Fruit fly (Drosophila melanogaster): ENCODE results near the gene regucalcin.

Gene regucalcin

DNA sequence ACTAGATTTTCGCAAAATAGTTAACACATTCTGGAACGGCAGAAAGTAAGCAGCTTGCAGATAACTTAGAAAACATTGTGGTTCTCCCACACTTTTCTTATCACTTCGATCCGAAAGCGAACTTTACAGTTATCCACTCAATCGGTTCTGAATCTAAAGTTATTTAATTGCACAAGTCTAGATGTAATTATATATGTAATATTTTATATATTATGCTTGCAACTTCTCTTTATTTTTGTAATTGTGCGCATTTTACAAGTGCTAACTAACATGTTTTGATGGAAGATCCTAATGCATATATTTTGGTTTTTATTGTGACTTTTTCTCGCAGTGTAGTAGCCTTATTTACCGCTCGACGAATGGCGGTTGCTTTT, 7.8 kb upstream of the regucalcin start:
- TF ChIP-seq Mio (GFP tag; optimal IDR thresholded peaks at IDR 0.05) = no peak
- TF ChIP-seq foxo (GFP tag; optimal IDR thresholded peaks at IDR 0.05) = peak in 1 of 2 experiments; percentile 54
- TF ChIP-seq ey (GFP tag; optimal IDR thresholded peaks at IDR 0.05) = no peak
- TF ChIP-seq OdsH (GFP tag; optimal IDR thresholded peaks at IDR 0.05) = peak; percentile 38
- TF ChIP-seq Myc (optimal IDR thresholded peaks at IDR 0.05) = no peak
- TF ChIP-seq br (GFP tag; optimal IDR thresholded peaks at IDR 0.05) = no peak
- TF ChIP-seq HLH106 (tag; optimal IDR thresholded peaks at IDR 0.05) = peak; percentile 47
- TF ChIP-seq Sp1 (GFP tag; optimal IDR thresholded peaks at IDR 0.05) = peak; percentile 62
- TF ChIP-seq psq (GFP tag; optimal IDR thresholded peaks at IDR 0.05) = peak; percentile 54
- no peak for TF ChIP-seq rgr (GFP tag; optimal IDR thresholded peaks at IDR 0.05)
- TF ChIP-seq Abd-B (GFP tag; optimal IDR thresholded peaks at IDR 0.05) = no peak
- TF ChIP-seq dmrt93B (GFP tag; optimal IDR thresholded peaks at IDR 0.05) = peak; percentile 72
- no peak for TF ChIP-seq sv (GFP tag; optimal IDR thresholded peaks at IDR 0.05)
- peak; percentile 7 for TF ChIP-seq fru (GFP tag; optimal IDR thresholded peaks at IDR 0.05)
- no peak for TF ChIP-seq lola (GFP tag; optimal IDR thresholded peaks at IDR 0.05)
- TF ChIP-seq tai (GFP tag; optimal IDR thresholded peaks at IDR 0.05) = no peak

DNA sequence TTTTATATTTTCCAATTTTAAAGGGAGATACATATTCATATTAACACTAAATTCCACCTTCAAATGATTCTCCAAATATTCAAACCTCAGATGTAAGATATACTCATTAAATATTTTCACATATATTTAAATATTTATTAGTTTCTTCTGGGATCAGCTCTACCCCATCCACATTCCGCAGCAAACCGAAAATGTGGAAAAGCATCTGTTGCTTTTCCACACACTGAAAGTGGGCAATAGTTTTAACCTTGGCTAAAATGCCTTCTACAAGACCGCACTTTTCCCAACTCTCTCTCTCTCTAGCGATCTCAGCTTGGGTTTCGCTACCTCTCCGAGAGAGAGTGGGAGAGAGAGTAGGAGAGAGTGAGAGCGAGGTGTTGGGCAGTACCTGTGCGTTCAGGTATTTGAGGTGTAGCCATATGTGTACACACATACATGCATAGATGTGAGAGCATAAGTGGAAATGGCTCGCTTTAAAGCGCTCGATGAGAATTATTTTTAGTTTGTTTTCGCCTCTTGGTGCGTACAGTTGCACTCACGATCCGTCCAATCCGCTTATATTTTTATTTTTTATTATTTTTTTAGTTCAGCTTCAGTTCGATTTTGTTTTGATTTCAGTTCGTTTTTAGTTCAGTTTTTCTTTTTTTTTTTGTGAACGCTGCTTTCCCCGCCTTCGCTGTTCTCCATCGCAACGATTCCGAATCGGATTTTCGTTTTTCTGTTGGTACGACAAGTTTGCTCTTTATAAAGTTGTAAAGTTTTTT, 5.3 kb upstream of the regucalcin start, which contains the start of gene CG1806:
Gene CG1806 (plus strand): TSS at position 499 of the 764 bp plus-strand sequence.
- peak; percentile 27 for TF ChIP-seq brk (GFP tag; optimal IDR thresholded peaks at IDR 0.05)
- TF ChIP-seq CG9705 (GFP tag; optimal IDR thresholded peaks at IDR 0.05) = no peak
- TF ChIP-seq Dif (GFP tag; optimal IDR thresholded peaks at IDR 0.05; ENCODE audit: partially characterized antibody) = peak; percentile 98
- no peak for TF ChIP-seq dmrt93B (GFP tag; optimal IDR thresholded peaks at IDR 0.05)
- peak; percentile 27 for TF ChIP-seq Hr83 (GFP tag; optimal IDR thresholded peaks at IDR 0.05; ENCODE audit: poor library complexity, severe bottlenecking)
- TF ChIP-seq psq (GFP tag; optimal IDR thresholded peaks at IDR 0.05) = no peak
- peak; percentile 9 for TF ChIP-seq Jra (GFP tag; optimal IDR thresholded peaks at IDR 0.05)
- peak; percentile 60 for TF ChIP-seq jim (GFP tag; optimal IDR thresholded peaks at IDR 0.05)
- TF ChIP-seq h (GFP tag; optimal IDR thresholded peaks at IDR 0.05) = peak; percentile 20
- peak; percentile 34 for TF ChIP-seq Hnf4 (GFP tag; optimal IDR thresholded peaks at IDR 0.05)
- TF ChIP-seq Vsx2 (GFP tag; optimal IDR thresholded peaks at IDR 0.05; ENCODE audit: partially characterized antibody) = peak; percentile 95
- TF ChIP-seq rgr (GFP tag; optimal IDR thresholded peaks at IDR 0.05) = no peak
- peak; percentile 58 for TF ChIP-seq Rel (GFP tag; optimal IDR thresholded peaks at IDR 0.05)
- no peak for TF ChIP-seq Rel (tag; optimal IDR thresholded peaks at IDR 0.05)
- TF ChIP-seq Sp1 (GFP tag; optimal IDR thresholded peaks at IDR 0.05) = peak; percentile 23
- peak; percentile 62 for TF ChIP-seq sage (GFP tag; optimal IDR thresholded peaks at IDR 0.05)
- peak; percentile 25 for TF ChIP-seq fru (GFP tag; optimal IDR thresholded peaks at IDR 0.05)
- TF ChIP-seq dl (GFP tag; optimal IDR thresholded peaks at IDR 0.05; ENCODE audit: insufficient read depth in 1 of 2, partially characterized antibody in 2 of 2) = peak; percentile 97 to 98

DNA sequence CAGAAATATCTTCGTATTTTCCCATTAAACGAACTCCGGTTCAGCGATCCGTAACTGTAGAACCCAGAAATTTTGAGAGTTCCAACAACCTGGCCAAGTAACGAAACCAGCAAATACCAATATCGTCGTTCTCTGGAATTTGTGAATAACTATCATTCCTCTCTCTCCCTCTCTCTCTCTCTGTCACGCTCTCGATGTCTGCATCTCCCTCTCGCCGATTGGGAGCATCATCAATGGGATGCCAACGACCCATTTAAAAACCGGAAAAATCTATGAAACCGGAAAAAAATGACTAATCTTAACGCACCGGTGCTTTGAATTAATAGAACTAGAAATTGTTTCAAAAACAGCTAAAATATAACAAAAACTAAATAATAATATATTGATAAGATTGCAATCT, 4.6 kb upstream of the regucalcin start:
- TF ChIP-seq psq (GFP tag; optimal IDR thresholded peaks at IDR 0.05) (no peak), dl (GFP tag; optimal IDR thresholded peaks at IDR 0.05; ENCODE audit: insufficient read depth in 1 of 2, partially characterized antibody in 2 of 2) (peak; percentile 17 to 57), CG9705 (GFP tag; optimal IDR thresholded peaks at IDR 0.05) (no peak), Jra (GFP tag; optimal IDR thresholded peaks at IDR 0.05) (no peak), Hr83 (GFP tag; optimal IDR thresholded peaks at IDR 0.05; ENCODE audit: poor library complexity, severe bottlenecking) (no peak), fru (GFP tag; optimal IDR thresholded peaks at IDR 0.05) (no peak), Dif (GFP tag; optimal IDR thresholded peaks at IDR 0.05; ENCODE audit: partially characterized antibody) (peak; percentile 63), woc (GFP tag; optimal IDR thresholded peaks at IDR 0.05) (no peak), Hnf4 (GFP tag; optimal IDR thresholded peaks at IDR 0.05) (no peak), brk (GFP tag; optimal IDR thresholded peaks at IDR 0.05) (no peak), CrebA (GFP tag; optimal IDR thresholded peaks at IDR 0.05; ENCODE audit: borderline replicate concordance) (no peak), N (GFP tag; optimal IDR thresholded peaks at IDR 0.05) (no peak), Vsx2 (GFP tag; optimal IDR thresholded peaks at IDR 0.05; ENCODE audit: partially characterized antibody) (no peak), HLH106 (tag; optimal IDR thresholded peaks at IDR 0.05) (no peak), rgr (GFP tag; optimal IDR thresholded peaks at IDR 0.05) (no peak), Sp1 (GFP tag; optimal IDR thresholded peaks at IDR 0.05) (no peak), ey (GFP tag; optimal IDR thresholded peaks at IDR 0.05) (no peak), pan (optimal IDR thresholded peaks at IDR 0.05) (no peak)
